Fruit fly (Drosophila melanogaster): Measurements from ENCODE around the gene CG12693.

Gene CG12693

dm6 chrX:4280769-4281168, 48.5 kb downstream of the CG12693 start:
- TF ChIP-seq CG17801 (GFP tag; optimal IDR thresholded peaks at IDR 0.05; ENCODE audit: partially characterized antibody) = no peak

dm6 chrX:4277861-4278260, 51.4 kb downstream of the CG12693 start, which contains the start of gene CG15578:
Gene CG15578 (minus strand): TSS chrX:4277961.
- TF ChIP-seq CG17801 (GFP tag; optimal IDR thresholded peaks at IDR 0.05; ENCODE audit: partially characterized antibody) = no peak
